Fruit fly (Drosophila melanogaster) whole organism, embryonic: ENCODE data around the gene CG31230.
A peak's percentile ranks its signal among the peaks of the same experiment; 100 is the strongest.

Experiments used
- BEAF-32 ChIP-seq: fragments of 200-800 bp; sonication (Bioruptor generic); optimal IDR thresholded peaks from 3 replicates; lab custom pipeline; 2017; ENCODE audit warnings: missing biosample characterization, missing genetic modification characterization, mild to moderate bottlenecking, moderate library complexity, missing genetic modification reagents
- CG10462 ChIP-seq: fragments of 200-800 bp; sonication (Bioruptor generic); optimal IDR thresholded peaks from 2 replicates; lab custom pipeline; 2016; ENCODE audit warnings: missing biosample characterization, missing genetic modification characterization
- CG11504 ChIP-seq: fragments of 200-800 bp; sonication (Bioruptor generic); optimal IDR thresholded peaks from 3 replicates; lab custom pipeline; 2019; ENCODE audit warnings: missing biosample characterization, mild to moderate bottlenecking, missing genetic modification characterization, moderate library complexity
- CG11723 ChIP-seq: fragments of 200-800 bp; sonication (Bioruptor generic); optimal IDR thresholded peaks from 2 replicates; lab custom pipeline; 2017; ENCODE audit warnings: missing biosample characterization, mild to moderate bottlenecking, missing genetic modification characterization
- CG12155 ChIP-seq: fragments of 200-800 bp; sonication (Bioruptor generic); optimal IDR thresholded peaks from 3 replicates; lab custom pipeline; 2016; ENCODE audit warnings: missing biosample characterization, missing genetic modification characterization
- CG12659 ChIP-seq: fragments of 200-800 bp; sonication (Bioruptor generic); optimal IDR thresholded peaks from 3 replicates; lab custom pipeline; 2017; ENCODE audit warnings: mild to moderate bottlenecking, missing biosample characterization, missing genetic modification reagents, missing genetic modification characterization
- CG13287 ChIP-seq: fragments of 200-800 bp; sonication (Bioruptor generic); IDR thresholded peaks from 2 replicates; pipeline ENCODE4 v1.3.6; 2022; ENCODE audit warnings: missing biosample characterization, missing genetic modification characterization; ENCODE audit not compliant: partially characterized antibody
- CG14710 ChIP-seq: fragments of 200-800 bp; sonication (Bioruptor generic); optimal IDR thresholded peaks from 3 replicates; lab custom pipeline; 2019; ENCODE audit warnings: missing biosample characterization, mild to moderate bottlenecking, missing genetic modification characterization, moderate library complexity
- CG15514 ChIP-seq: fragments of 200-800 bp; sonication (Bioruptor generic); optimal IDR thresholded peaks from 3 replicates; lab custom pipeline; 2017; ENCODE audit warnings: missing biosample characterization, missing genetic modification characterization, mild to moderate bottlenecking, moderate library complexity, missing genetic modification reagents
- CG1603 ChIP-seq: fragments of 200-800 bp; sonication (Bioruptor generic); optimal IDR thresholded peaks from 2 replicates; lab custom pipeline; 2019; ENCODE audit warnings: missing biosample characterization, mild to moderate bottlenecking, missing genetic modification characterization, moderate library complexity
- CG18619 ChIP-seq: fragments of 200-800 bp; sonication (Bioruptor generic); optimal IDR thresholded peaks from 3 replicates; lab custom pipeline; 2017; ENCODE audit warnings: missing biosample characterization, mild to moderate bottlenecking, missing genetic modification characterization
- CG18764 ChIP-seq: fragments of 200-800 bp; sonication (Bioruptor generic); optimal IDR thresholded peaks from 3 replicates; lab custom pipeline; 2016; ENCODE audit warnings: missing biosample characterization, missing genetic modification characterization
- CG2120 ChIP-seq: fragments of 200-800 bp; sonication (Bioruptor generic); optimal IDR thresholded peaks from 3 replicates; lab custom pipeline; 2016; ENCODE audit warnings: missing biosample characterization, missing genetic modification characterization
- CG3281 ChIP-seq: fragments of 200-800 bp; sonication (Bioruptor generic); optimal IDR thresholded peaks from 3 replicates; lab custom pipeline; 2017; ENCODE audit warnings: missing biosample characterization, mild to moderate bottlenecking, missing genetic modification characterization
- CG3726 ChIP-seq: fragments of 200-800 bp; sonication (Bioruptor generic); IDR thresholded peaks from 3 replicates; pipeline ENCODE4, ENCODE4 v1.3.6; 2022; ENCODE audit warnings: missing biosample characterization, missing genetic modification characterization
- CG6791 ChIP-seq: fragments of 200-800 bp; sonication (Bioruptor generic); IDR thresholded peaks from 3 replicates; pipeline ENCODE4 v1.3.6; 2022; ENCODE audit warnings: missing biosample characterization, missing genetic modification characterization; ENCODE audit not compliant: partially characterized antibody
- CG8765 ChIP-seq: fragments of 200-800 bp; sonication (Bioruptor generic); IDR thresholded peaks from 2 replicates; pipeline ENCODE4 v1.3.6; 2022; ENCODE audit warnings: missing biosample characterization, missing genetic modification characterization
- CG9932 ChIP-seq: fragments of 200-800 bp; sonication (Bioruptor generic); IDR thresholded peaks from 2 replicates; pipeline ENCODE4 v1.3.6; 2022; ENCODE audit warnings: missing biosample characterization, missing genetic modification characterization
- D ChIP-seq, 2 experiments: fragments of 200-800 bp in 1 of 2; fragments of >200 bp in 1 of 2; sonication (Bioruptor generic) in 1 of 2; optimal IDR thresholded peaks; 2 replicates in 1 of 2; 3 replicates in 1 of 2; lab custom pipeline; 2017; ENCODE audit warnings: mild to moderate bottlenecking in 1 of 2, missing biosample characterization in 1 of 2, missing genetic modification characterization in 1 of 2, missing genetic modification reagents in 1 of 2
- ERR ChIP-seq: fragments of 200-800 bp; sonication (Bioruptor generic); optimal IDR thresholded peaks from 2 replicates; lab custom pipeline; 2016; ENCODE audit warnings: missing biosample characterization, missing genetic modification characterization
- GATAe ChIP-seq: fragments of 200-800 bp; sonication (Bioruptor generic); conservative IDR thresholded peaks from 2 replicates; pipeline ENCODE4 v1.3.6; 2022; ENCODE audit warnings: missing biosample characterization, missing genetic modification characterization
- Gsc ChIP-seq: fragments of 200-800 bp; sonication (Bioruptor generic); IDR thresholded peaks from 2 replicates; pipeline ENCODE4 v1.3.6; 2022; ENCODE audit warnings: missing biosample characterization, missing genetic modification characterization
- MESR4 ChIP-seq: fragments of 200-800 bp; sonication (Bioruptor generic); optimal IDR thresholded peaks from 2 replicates; lab custom pipeline; 2018; ENCODE audit warnings: missing biosample characterization, mild to moderate bottlenecking, missing genetic modification characterization, moderate library complexity
- Mad ChIP-seq: fragments of 200-800 bp; sonication (Bioruptor generic); optimal IDR thresholded peaks from 2 replicates; lab custom pipeline; 2016; ENCODE audit warnings: missing biosample characterization, missing genetic modification characterization
- Myb ChIP-seq: fragments of 200-800 bp; sonication (Bioruptor generic); optimal IDR thresholded peaks from 2 replicates; lab custom pipeline; 2016; ENCODE audit warnings: missing biosample characterization, missing genetic modification characterization
- NC2α ChIP-seq: fragments of 200-800 bp; sonication (Bioruptor generic); optimal IDR thresholded peaks from 2 replicates; lab custom pipeline; 2016; ENCODE audit warnings: missing biosample characterization, missing genetic modification characterization
- Nf-YA ChIP-seq: fragments of 200-800 bp; sonication (Bioruptor generic); IDR thresholded peaks from 2 replicates; pipeline ENCODE4 v1.3.6; 2022; ENCODE audit warnings: missing biosample characterization, missing genetic modification characterization
- Nf-YB ChIP-seq: fragments of 200-800 bp; sonication (Bioruptor generic); optimal IDR thresholded peaks from 3 replicates; lab custom pipeline; 2019; ENCODE audit warnings: missing biosample characterization, mild to moderate bottlenecking, missing genetic modification characterization, moderate library complexity
- NfI ChIP-seq: fragments of 200-800 bp; sonication (Bioruptor generic); optimal IDR thresholded peaks from 3 replicates; lab custom pipeline; 2018; ENCODE audit warnings: missing biosample characterization, mild to moderate bottlenecking, missing genetic modification characterization, moderate library complexity
- Ravus ChIP-seq: fragments of 200-800 bp; sonication (Bioruptor generic); IDR thresholded peaks from 2 replicates; pipeline ENCODE4 v1.3.6; 2022; ENCODE audit warnings: missing biosample characterization, missing genetic modification characterization
- Tbp ChIP-seq: fragments of >200 bp; optimal IDR thresholded peaks from 2 replicates; lab custom pipeline; 2018; ENCODE audit warnings: missing biosample characterization, missing genetic modification characterization
- Vsx1 ChIP-seq: fragments of 200-800 bp; sonication (Bioruptor generic); optimal IDR thresholded peaks from 2 replicates; lab custom pipeline; 2017; ENCODE audit warnings: missing biosample characterization, mild to moderate bottlenecking, missing genetic modification characterization, missing genetic modification reagents
- ac ChIP-seq: fragments of 200-800 bp; sonication (Bioruptor generic); optimal IDR thresholded peaks from 3 replicates; lab custom pipeline; 2017; ENCODE audit warnings: missing biosample characterization, mild to moderate bottlenecking, missing genetic modification characterization
- ap ChIP-seq: fragments of 200-800 bp; sonication (Bioruptor generic); IDR thresholded peaks from 2 replicates; pipeline ENCODE4 v1.3.6; 2022; ENCODE audit warnings: missing biosample characterization, missing genetic modification characterization
- ato ChIP-seq: fragments of 200-800 bp; sonication (Bioruptor generic); IDR thresholded peaks from 2 replicates; pipeline ENCODE4 v1.3.6; 2022; ENCODE audit warnings: missing biosample characterization, missing genetic modification characterization; ENCODE audit not compliant: partially characterized antibody
- chif ChIP-seq, 2 experiments: fragments of 200-800 bp; sonication (Bioruptor generic); optimal IDR thresholded peaks; 3 replicates each; lab custom pipeline; 2016; ENCODE audit warnings: missing biosample characterization in 2 of 2, missing genetic modification characterization in 2 of 2
- da ChIP-seq: fragments of 200-800 bp; sonication (Bioruptor generic); optimal IDR thresholded peaks from 2 replicates; lab custom pipeline; 2016; ENCODE audit warnings: missing biosample characterization, missing genetic modification characterization
- gcm2 ChIP-seq: fragments of 200-800 bp; sonication (Bioruptor generic); optimal IDR thresholded peaks from 2 replicates; lab custom pipeline; 2016; ENCODE audit warnings: missing biosample characterization, missing genetic modification characterization
- ind ChIP-seq: fragments of 200-800 bp; sonication (Bioruptor generic); optimal IDR thresholded peaks from 3 replicates; lab custom pipeline; 2016; ENCODE audit warnings: missing biosample characterization, missing genetic modification characterization
- jing ChIP-seq: fragments of 200-800 bp; sonication (Bioruptor generic); optimal IDR thresholded peaks from 2 replicates; lab custom pipeline; 2018; ENCODE audit warnings: missing biosample characterization, mild to moderate bottlenecking, missing genetic modification characterization
- lov ChIP-seq, 2 experiments: fragments of 200-800 bp in 1 of 2; fragments of >200 bp in 1 of 2; sonication (Bioruptor generic) in 1 of 2; IDR thresholded peaks in 1 of 2; optimal IDR thresholded peaks in 1 of 2; 2 replicates in 1 of 2; 3 replicates in 1 of 2; pipeline versions ENCODE4 v1.3.6 to Lab custom; 2017 to 2022; ENCODE audit warnings: missing biosample characterization in 1 of 2, missing genetic modification characterization in 1 of 2
- pan ChIP-seq, 4 experiments: fragments of >200 bp in 3 of 4; fragments of 200-800 bp in 1 of 4; sonication (Bioruptor generic) in 1 of 4; optimal IDR thresholded peaks in 3 of 4; IDR thresholded peaks in 1 of 4; 2 replicates each; pipeline versions ENCODE4 v1.3.6 to Lab custom; 2017 to 2022; ENCODE audit warnings: missing biosample characterization in 2 of 4, missing genetic modification characterization in 2 of 4, mixed read lengths in 1 of 4
- pzg ChIP-seq: fragments of 200-800 bp; sonication (Bioruptor generic); optimal IDR thresholded peaks from 3 replicates; lab custom pipeline; 2018; ENCODE audit warnings: missing biosample characterization, mild to moderate bottlenecking, missing genetic modification characterization, moderate library complexity
- stc ChIP-seq: fragments of 200-800 bp; sonication (Bioruptor generic); IDR thresholded peaks from 2 replicates; pipeline ENCODE4 v1.3.6; 2022; ENCODE audit warnings: missing biosample characterization, missing genetic modification characterization
- twi ChIP-seq: fragments of 200-800 bp; optimal IDR thresholded peaks from 2 replicates; lab custom pipeline; 2019; ENCODE audit warnings: missing biosample characterization, mild to moderate bottlenecking, missing genetic modification characterization, moderate library complexity
- zen ChIP-seq: fragments of 200-800 bp; sonication (Bioruptor generic); optimal IDR thresholded peaks from 3 replicates; lab custom pipeline; 2018; ENCODE audit warnings: missing biosample characterization, mild to moderate bottlenecking, missing genetic modification characterization, moderate library complexity

The CG31230 gene

DNA sequence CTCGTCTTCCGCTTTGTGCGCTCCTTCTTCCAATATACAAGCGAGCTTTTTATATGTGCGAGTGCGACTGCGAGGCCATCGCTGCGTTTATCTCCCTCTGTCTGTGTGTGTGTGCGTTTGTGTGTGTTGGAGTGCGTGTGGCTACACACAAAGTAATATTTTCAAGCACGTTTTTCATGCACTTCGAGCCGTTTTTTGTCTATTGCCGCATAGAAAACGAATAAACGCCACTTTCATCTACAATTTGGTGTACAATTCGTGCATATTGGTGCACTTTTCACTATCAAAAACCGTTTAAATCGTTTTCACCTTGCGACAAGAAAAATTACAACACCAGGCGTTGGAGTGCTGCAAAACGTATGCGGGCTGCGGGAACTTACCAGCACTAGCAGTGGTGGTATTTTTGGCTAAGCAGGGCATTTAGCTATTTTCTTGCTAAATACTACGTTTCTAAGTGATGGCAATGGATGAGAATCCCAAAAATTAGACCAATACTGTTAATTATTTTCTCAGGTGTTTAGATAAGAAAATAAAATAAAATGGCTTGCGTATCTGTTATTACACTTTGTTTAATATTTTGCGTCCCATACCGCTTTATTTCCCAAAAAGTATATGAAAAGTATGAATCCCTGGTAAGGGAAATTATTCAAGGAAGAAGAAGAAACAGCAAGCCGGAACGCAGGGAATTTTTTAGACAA is 12.4 kb upstream of the CG31230 start, which contains the start of the genes CG31224 and CstF64 (continued):
- TF ChIP-seq Vsx1 (GFP tag; lab: Kevin White, UChicago) (peak; percentile 22), Tbp (no peak), ac (no peak), CG12155 (peak; percentile 82), CG10462 (GFP tag; lab: Kevin White, UChicago) (peak; percentile 64), NfI (GFP tag; lab: Kevin White, UChicago) (peak; percentile 86), ERR (peak; percentile 85), CG3726 (GFP tag; lab: Robert Waterston, UW) (peak; percentile 64; the same call in 2 of the 3 replicates)

DNA sequence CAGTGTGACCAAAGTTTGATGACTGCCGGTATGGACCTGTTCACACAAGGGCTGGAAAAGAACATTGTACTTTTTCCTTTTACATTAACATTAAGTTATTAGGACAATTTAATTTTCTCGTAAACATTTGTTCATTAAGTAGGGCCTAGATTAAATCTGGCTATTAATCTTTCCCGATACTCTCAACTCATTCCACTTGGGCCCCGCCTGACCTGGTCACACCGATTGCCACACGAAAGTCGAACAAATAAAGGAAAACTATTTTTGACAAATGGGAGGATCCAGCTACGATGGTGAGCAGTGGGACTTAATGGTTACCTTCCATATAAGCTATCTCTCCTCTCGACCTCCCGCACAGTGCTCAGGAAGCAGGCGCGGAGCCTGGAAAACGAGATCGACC is 8.0 kb upstream of the CG31230 start, which contains the start of the genes Cpsf73 and Gos28:
Gene Cpsf73, minus strand, starts transcription at position 28 of the 400 bp plus-strand sequence.
Gene Gos28, plus strand, starts transcription at position 214 of the 400 bp plus-strand sequence.
- TF ChIP-seq Myb (GFP tag; lab: Kevin White, UChicago) = peak; percentile 19
- TF ChIP-seq jing (GFP tag; lab: Kevin White, UChicago) = no peak
- no peak for TF ChIP-seq CG18764 (GFP tag; lab: Kevin White, UChicago)
- peak; percentile 61 for TF ChIP-seq CG12659 (GFP tag; lab: Kevin White, UChicago)
- TF ChIP-seq Nf-YB (GFP tag; lab: Kevin White, UChicago) = no peak
- no peak for TF ChIP-seq Gsc (GFP tag; lab: Robert Waterston, UW)
- peak; percentile 85 for TF ChIP-seq CG15514 (GFP tag; lab: Kevin White, UChicago)
- no peak for TF ChIP-seq CG8765 (GFP tag; lab: Robert Waterston, UW)
- no peak for TF ChIP-seq CG11723
- TF ChIP-seq CG9932 (GFP tag; lab: Robert Waterston, UW) = no peak
- no peak for TF ChIP-seq stc (GFP tag; lab: Robert Waterston, UW)
- no peak for TF ChIP-seq Mad (GFP tag; lab: Kevin White, UChicago)
- no peak for TF ChIP-seq CG18619 (GFP tag; lab: Kevin White, UChicago)
- TF ChIP-seq GATAe = no peak
- TF ChIP-seq ac = no peak
- TF ChIP-seq zen = peak; percentile 1
- TF ChIP-seq MESR4 = peak; percentile 81
- TF ChIP-seq ato (GFP tag; lab: Robert Waterston, UW) = no peak
- peak in 1 of 2 experiments; percentile 42 for TF ChIP-seq chif (GFP tag; optimal IDR thresholded peaks at IDR 0.05; lab: Kevin White, UChicago)
- peak; percentile 83 for TF ChIP-seq CG1603 (tag; lab: Kevin White, UChicago)
- no peak for TF ChIP-seq ind (GFP tag; lab: Kevin White, UChicago)
- no peak for TF ChIP-seq Nf-YA (GFP tag; lab: Robert Waterston, UW)
- peak; percentile 65 for TF ChIP-seq pzg (GFP tag; lab: Kevin White, UChicago)
- TF ChIP-seq CG6791 = no peak
- no peak for TF ChIP-seq CG12155
- peak; percentile 67 for TF ChIP-seq CG11504 (tag; lab: Kevin White, UChicago)
- TF ChIP-seq twi (tag; lab: Kevin White, UChicago) = peak; percentile 3
- peak; percentile 61 for TF ChIP-seq BEAF-32 (GFP tag; lab: Kevin White, UChicago)
- TF ChIP-seq CG3281 (GFP tag; lab: Kevin White, UChicago) = no peak
- peak; percentile 61 for TF ChIP-seq CG14710 (tag; lab: Kevin White, UChicago)
- no peak for TF ChIP-seq Ravus
- TF ChIP-seq pan (optimal IDR thresholded peaks at IDR 0.05; lab: Kevin White, UChicago) = no peak
- TF ChIP-seq pan (GFP tag; optimal IDR thresholded peaks at IDR 0.05 in 1 of 2, IDR thresholded peaks at IDR 0.05 in 1 of 2) = no peak
- TF ChIP-seq lov (optimal IDR thresholded peaks at IDR 0.05; lab: Kevin White, UChicago) = no peak
- TF ChIP-seq lov (GFP tag; IDR thresholded peaks at IDR 0.05; lab: Robert Waterston, UW) = no peak
- peak; percentile 37 for TF ChIP-seq CG2120 (GFP tag; lab: Kevin White, UChicago)
- no peak for TF ChIP-seq NC2α (GFP tag; lab: Kevin White, UChicago)
- no peak for TF ChIP-seq gcm2 (GFP tag; lab: Kevin White, UChicago)
- peak; percentile 73 for TF ChIP-seq CG13287 (GFP tag; lab: Robert Waterston, UW)
- no peak for TF ChIP-seq D (optimal IDR thresholded peaks at IDR 0.05; lab: Kevin White, UChicago)
- no peak for TF ChIP-seq D (GFP tag; optimal IDR thresholded peaks at IDR 0.05; lab: Kevin White, UChicago)
- TF ChIP-seq da (GFP tag; lab: Kevin White, UChicago) = no peak
- TF ChIP-seq ap (GFP tag; lab: Robert Waterston, UW) = no peak
